Fruit fly (Drosophila melanogaster) whole organism, adult: Measurements from ENCODE around the gene CG45546.
A peak's percentile ranks its signal among the peaks of the same experiment; 100 is the strongest.

Experiments used
- CG11617 ChIP-seq: fragments of 200-800 bp; sonication (Bioruptor generic); optimal IDR thresholded peaks from 2 replicates; lab custom pipeline; 2017; ENCODE audit warnings: mild to moderate bottlenecking, missing biosample characterization, missing genetic modification reagents, missing genetic modification characterization
- CG12768 ChIP-seq: fragments of 200-800 bp; sonication (Bioruptor generic); optimal IDR thresholded peaks from 2 replicates; lab custom pipeline; 2017; ENCODE audit warnings: missing biosample characterization, missing genetic modification characterization, mild to moderate bottlenecking, moderate library complexity, missing genetic modification reagents
- CG14711 ChIP-seq: fragments of 200-800 bp; sonication (Bioruptor generic); optimal IDR thresholded peaks from 2 replicates; lab custom pipeline; 2018; ENCODE audit warnings: missing biosample characterization, mild to moderate bottlenecking, missing genetic modification characterization, moderate library complexity
- CG1620 ChIP-seq: fragments of 200-800 bp; sonication (Bioruptor generic); optimal IDR thresholded peaks from 2 replicates; lab custom pipeline; 2016; ENCODE audit warnings: missing biosample characterization, missing genetic modification characterization
- CG33017 ChIP-seq: fragments of 200-800 bp; sonication (Bioruptor generic); optimal IDR thresholded peaks from 2 replicates; lab custom pipeline; 2018; ENCODE audit warnings: missing biosample characterization, mild to moderate bottlenecking, missing genetic modification characterization, moderate library complexity
- CG5204 ChIP-seq: fragments of 200-800 bp; sonication (Bioruptor generic); optimal IDR thresholded peaks from 2 replicates; lab custom pipeline; 2016; ENCODE audit warnings: missing biosample characterization, missing genetic modification characterization
- CG7045 ChIP-seq: fragments of 200-800 bp; sonication (Bioruptor generic); optimal IDR thresholded peaks from 2 replicates; lab custom pipeline; 2017; ENCODE audit warnings: missing biosample characterization, mild to moderate bottlenecking, missing genetic modification characterization
- CG7101 ChIP-seq: fragments of 200-800 bp; sonication (Bioruptor generic); optimal IDR thresholded peaks from 2 replicates; lab custom pipeline; 2018; ENCODE audit warnings: missing biosample characterization, mild to moderate bottlenecking, missing genetic modification characterization, moderate library complexity
- Clk ChIP-seq: fragments of 200-800 bp; sonication (Bioruptor generic); optimal IDR thresholded peaks from 2 replicates; lab custom pipeline; 2017; ENCODE audit warnings: missing biosample characterization, missing genetic modification characterization
- Crg-1 ChIP-seq: fragments of 200-800 bp; sonication (Bioruptor generic); optimal IDR thresholded peaks from 2 replicates; lab custom pipeline; 2016; ENCODE audit warnings: missing biosample characterization, missing genetic modification characterization
- Hr96 ChIP-seq: fragments of 200-800 bp; sonication (Bioruptor generic); optimal IDR thresholded peaks from 2 replicates; lab custom pipeline; 2016; ENCODE audit warnings: missing biosample characterization, missing genetic modification characterization
- Mnt ChIP-seq: fragments of 200-800 bp; sonication (Bioruptor generic); optimal IDR thresholded peaks from 2 replicates; lab custom pipeline; 2016; ENCODE audit warnings: missing biosample characterization, mild to moderate bottlenecking, missing genetic modification characterization
- bab1 ChIP-seq: fragments of 200-800 bp; sonication (Bioruptor generic); optimal IDR thresholded peaks from 3 replicates; lab custom pipeline; 2019; ENCODE audit warnings: missing biosample characterization, mild to moderate bottlenecking, missing genetic modification characterization, moderate library complexity
- cic ChIP-seq: fragments of 200-800 bp; sonication (Bioruptor generic); optimal IDR thresholded peaks from 2 replicates; lab custom pipeline; 2017; ENCODE audit warnings: missing biosample characterization, mild to moderate bottlenecking, missing genetic modification characterization, moderate library complexity
- cnc ChIP-seq, 2 experiments: fragments of >200 bp; optimal IDR thresholded peaks; 2 replicates each; lab custom pipeline; 2017
- kay ChIP-seq: fragments of 200-800 bp; sonication (Bioruptor generic); peaks from one replicate; lab custom pipeline; 2016; ENCODE audit warnings: missing biosample characterization, missing genetic modification characterization, borderline replicate concordance
- ovo ChIP-seq: fragments of 200-800 bp; sonication (Bioruptor generic); optimal IDR thresholded peaks from 2 replicates; lab custom pipeline; 2016; ENCODE audit warnings: missing biosample characterization, missing genetic modification characterization
- pad ChIP-seq: fragments of 200-800 bp; sonication (Bioruptor generic); optimal IDR thresholded peaks from 3 replicates; lab custom pipeline; 2017; ENCODE audit warnings: missing biosample characterization, missing genetic modification characterization, mild to moderate bottlenecking, moderate library complexity, missing genetic modification reagents
- tj ChIP-seq: fragments of 200-800 bp; sonication (Bioruptor generic); optimal IDR thresholded peaks from 3 replicates; lab custom pipeline; 2017; ENCODE audit warnings: missing biosample characterization, mild to moderate bottlenecking, missing genetic modification characterization, moderate library complexity
- toe ChIP-seq: fragments of 200-800 bp; sonication (Bioruptor generic); optimal IDR thresholded peaks from 2 replicates; lab custom pipeline; 2016; ENCODE audit warnings: missing biosample characterization, missing genetic modification characterization

Gene CG45546

DNA sequence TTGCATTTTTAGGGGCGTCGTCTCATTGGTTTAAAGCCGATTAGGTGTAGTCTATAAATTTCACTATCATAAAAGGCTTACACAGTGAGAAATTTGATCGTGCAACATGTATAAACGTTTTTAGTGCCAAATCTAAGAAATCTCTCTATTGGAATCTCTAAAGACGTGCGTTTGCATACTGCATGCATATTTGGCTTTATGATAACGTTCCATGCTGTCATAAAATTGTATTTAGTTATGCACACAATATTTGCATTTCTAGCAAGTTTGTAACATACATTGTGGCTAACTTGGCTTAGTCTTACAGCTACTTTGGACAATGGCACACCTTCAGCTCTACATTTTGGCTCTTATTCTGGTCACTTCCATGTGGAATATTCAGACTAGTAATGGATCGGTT, at the start of gene CG45546:
CG45546 (plus strand) TSS at position 301 of the 400 bp plus-strand sequence.
- TF ChIP-seq CG5204 (GFP tag; lab: Kevin White, UChicago): no peak
- no peak for TF ChIP-seq CG1620 (GFP tag; lab: Kevin White, UChicago)
- no peak for TF ChIP-seq tj (GFP tag; lab: Kevin White, UChicago)
- no peak for TF ChIP-seq pad (GFP tag; lab: Kevin White, UChicago)
- TF ChIP-seq CG12768 (GFP tag; lab: Kevin White, UChicago): no peak
- no peak for TF ChIP-seq toe (GFP tag; lab: Kevin White, UChicago)

DNA sequence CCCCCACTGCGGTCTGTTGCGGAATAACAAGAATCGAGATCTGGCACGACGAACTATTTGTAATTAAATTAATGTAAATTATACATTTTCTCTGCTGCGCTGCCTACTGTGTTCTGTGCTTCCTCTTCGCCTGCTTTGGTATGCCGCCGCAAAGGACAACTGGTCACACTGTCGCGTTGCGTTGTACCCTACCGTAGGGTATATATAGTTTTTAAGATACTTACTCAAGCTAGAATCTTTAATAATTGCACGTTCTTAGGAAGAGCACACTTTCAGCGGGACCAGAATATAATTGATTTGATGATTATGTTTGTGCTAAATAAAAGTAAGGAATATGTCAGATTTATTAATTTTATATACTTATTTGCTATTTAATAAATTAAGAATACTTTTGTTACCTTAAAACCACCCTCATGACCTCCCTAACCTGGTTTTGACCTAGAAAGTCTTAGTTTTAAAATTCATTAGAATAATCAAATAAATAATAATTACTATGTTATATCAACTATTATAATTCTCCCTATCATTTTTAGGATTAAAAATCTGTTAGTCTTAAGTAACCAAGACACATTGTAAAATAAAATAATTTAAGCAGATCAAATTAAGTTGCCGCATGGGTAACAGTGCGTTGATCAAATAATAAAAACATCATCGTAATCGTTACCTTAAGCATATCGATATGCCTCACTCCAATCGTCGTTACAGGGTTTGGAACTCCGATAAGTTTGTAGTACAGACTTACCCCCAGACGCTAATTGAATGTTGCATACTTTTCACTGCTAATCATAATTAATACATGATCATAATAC, 49.5 kb upstream of the CG45546 start, which contains the start of gene Cnx99A:
Cnx99A (minus strand) TSS at position 164 of the 809 bp plus-strand sequence.
- TF ChIP-seq CG33017 (tag; lab: Kevin White, UChicago) (peak; percentile 72), CG1620 (GFP tag; lab: Kevin White, UChicago) (peak; percentile 56), CG14711 (peak; percentile 72), CG12768 (GFP tag; lab: Kevin White, UChicago) (peak; percentile 58), tj (GFP tag; lab: Kevin White, UChicago) (peak; percentile 48), kay (GFP tag; lab: Kevin White, UChicago) (peak; percentile 80), toe (GFP tag; lab: Kevin White, UChicago) (peak; percentile 73), CG7101 (peak; percentile 76), Hr96 (GFP tag; lab: Kevin White, UChicago) (peak; percentile 48), pad (GFP tag; lab: Kevin White, UChicago) (peak; percentile 56), Crg-1 (GFP tag; lab: Kevin White, UChicago) (peak; percentile 55), CG5204 (GFP tag; lab: Kevin White, UChicago) (peak; percentile 69), CG11617 (GFP tag; lab: Kevin White, UChicago) (peak; percentile 76), bab1 (GFP tag; lab: Kevin White, UChicago) (peak; percentile 81), Mnt (GFP tag; lab: Kevin White, UChicago) (peak; percentile 18), CG7045 (GFP tag; lab: Kevin White, UChicago) (peak; percentile 82), Clk (GFP tag; lab: Kevin White, UChicago) (peak; percentile 1)

dm6 chr3R:29322637-29323036, 46.5 kb upstream of the CG45546 start:
- TF ChIP-seq CG7045 (GFP tag; lab: Kevin White, UChicago) (no peak), Crg-1 (GFP tag; lab: Kevin White, UChicago) (no peak), cic (GFP tag; lab: Kevin White, UChicago) (no peak), ovo (GFP tag; lab: Kevin White, UChicago) (no peak)

- no peak for TF ChIP-seq toe (GFP tag; lab: Kevin White, UChicago)
- TF ChIP-seq pad (GFP tag; lab: Kevin White, UChicago): no peak
- TF ChIP-seq CG33017 (tag; lab: Kevin White, UChicago): no peak
- TF ChIP-seq Clk (GFP tag; lab: Kevin White, UChicago): no peak
- TF ChIP-seq tj (GFP tag; lab: Kevin White, UChicago): no peak
- no peak for TF ChIP-seq CG5204 (GFP tag; lab: Kevin White, UChicago)
- TF ChIP-seq Crg-1 (GFP tag; lab: Kevin White, UChicago): no peak
- TF ChIP-seq CG14711: no peak
- no peak for TF ChIP-seq CG12768 (GFP tag; lab: Kevin White, UChicago)
- TF ChIP-seq kay (GFP tag; lab: Kevin White, UChicago): no peak
- no peak for TF ChIP-seq cnc (optimal IDR thresholded peaks at IDR 0.05; lab: Kevin White, UChicago)
These were observed 40.5 kb upstream of the CG45546 start for dm6 chr3R:29328607-29329006.

- no peak for TF ChIP-seq cnc (optimal IDR thresholded peaks at IDR 0.05; lab: Kevin White, UChicago)
- TF ChIP-seq Clk (GFP tag; lab: Kevin White, UChicago): no peak
- TF ChIP-seq Hr96 (GFP tag; lab: Kevin White, UChicago): no peak
- TF ChIP-seq kay (GFP tag; lab: Kevin White, UChicago): no peak
- no peak for TF ChIP-seq CG1620 (GFP tag; lab: Kevin White, UChicago)
- no peak for TF ChIP-seq CG7101
- TF ChIP-seq pad (GFP tag; lab: Kevin White, UChicago): no peak
- no peak for TF ChIP-seq cic (GFP tag; lab: Kevin White, UChicago)
- TF ChIP-seq tj (GFP tag; lab: Kevin White, UChicago): no peak
- no peak for TF ChIP-seq CG14711
- TF ChIP-seq CG5204 (GFP tag; lab: Kevin White, UChicago): no peak
- TF ChIP-seq toe (GFP tag; lab: Kevin White, UChicago): no peak
- TF ChIP-seq ovo (GFP tag; lab: Kevin White, UChicago): no peak
- TF ChIP-seq Crg-1 (GFP tag; lab: Kevin White, UChicago): no peak
- TF ChIP-seq CG12768 (GFP tag; lab: Kevin White, UChicago): no peak
- no peak for TF ChIP-seq CG33017 (tag; lab: Kevin White, UChicago)
- TF ChIP-seq bab1 (GFP tag; lab: Kevin White, UChicago): no peak
- no peak for TF ChIP-seq Mnt (GFP tag; lab: Kevin White, UChicago)
- no peak for TF ChIP-seq CG7045 (GFP tag; lab: Kevin White, UChicago)
These were observed 15.7 kb upstream of the CG45546 start for dm6 chr3R:29353487-29353886.

dm6 chr3R:29362391-29362790, 6.7 kb upstream of the CG45546 start:
- TF ChIP-seq bab1 (GFP tag; lab: Kevin White, UChicago): no peak
- TF ChIP-seq Hr96 (GFP tag; lab: Kevin White, UChicago): no peak
- no peak for TF ChIP-seq CG1620 (GFP tag; lab: Kevin White, UChicago)
- TF ChIP-seq CG14711: no peak
- no peak for TF ChIP-seq ovo (GFP tag; lab: Kevin White, UChicago)
- TF ChIP-seq CG11617 (GFP tag; lab: Kevin White, UChicago): no peak
- no peak for TF ChIP-seq Clk (GFP tag; lab: Kevin White, UChicago)
- no peak for TF ChIP-seq CG7101
- no peak for TF ChIP-seq cnc (optimal IDR thresholded peaks at IDR 0.05; lab: Kevin White, UChicago)
- TF ChIP-seq tj (GFP tag; lab: Kevin White, UChicago): no peak
- TF ChIP-seq CG12768 (GFP tag; lab: Kevin White, UChicago): no peak
- TF ChIP-seq toe (GFP tag; lab: Kevin White, UChicago): no peak
- no peak for TF ChIP-seq pad (GFP tag; lab: Kevin White, UChicago)
- no peak for TF ChIP-seq Mnt (GFP tag; lab: Kevin White, UChicago)
